Fruit fly (Drosophila melanogaster) whole organism, embryonic: ENCODE results near the gene CG14668.

Experiments used
- Asciz ChIP-seq: fragments of 200-800 bp; sonication (Bioruptor generic); optimal IDR thresholded peaks from 2 replicates; lab custom pipeline; 2017; ENCODE audit warnings: missing biosample characterization, mild to moderate bottlenecking, missing genetic modification characterization, missing genetic modification reagents
- Atf-2 ChIP-seq: fragments of 200-800 bp; sonication (Bioruptor generic); optimal IDR thresholded peaks from 2 replicates; lab custom pipeline; 2016; ENCODE audit warnings: missing biosample characterization, missing genetic modification characterization
- BEAF-32 ChIP-seq: fragments of 200-800 bp; sonication (Bioruptor generic); optimal IDR thresholded peaks from 3 replicates; lab custom pipeline; 2017; ENCODE audit warnings: missing biosample characterization, missing genetic modification characterization, mild to moderate bottlenecking, moderate library complexity, missing genetic modification reagents
- CG10366 ChIP-seq: fragments of 200-800 bp; sonication (Bioruptor generic); IDR thresholded peaks from 2 replicates; pipeline ENCODE4 v1.3.6; 2022; ENCODE audit warnings: missing biosample characterization, missing genetic modification characterization
- CG11723 ChIP-seq: fragments of 200-800 bp; sonication (Bioruptor generic); optimal IDR thresholded peaks from 2 replicates; lab custom pipeline; 2017; ENCODE audit warnings: missing biosample characterization, mild to moderate bottlenecking, missing genetic modification characterization
- CG13287 ChIP-seq: fragments of 200-800 bp; sonication (Bioruptor generic); IDR thresholded peaks from 2 replicates; pipeline ENCODE4 v1.3.6; 2022; ENCODE audit warnings: missing biosample characterization, missing genetic modification characterization; ENCODE audit not compliant: partially characterized antibody
- CG14667 ChIP-seq: fragments of 200-800 bp; sonication (Bioruptor generic); IDR thresholded peaks from 2 replicates; pipeline ENCODE4 v1.3.6; 2022; ENCODE audit warnings: missing biosample characterization, missing genetic modification characterization
- CG15011 ChIP-seq: fragments of 200-800 bp; sonication (Bioruptor generic); optimal IDR thresholded peaks from 3 replicates; lab custom pipeline; 2018; ENCODE audit warnings: missing biosample characterization, mild to moderate bottlenecking, missing genetic modification characterization
- CG17186 ChIP-seq: fragments of 200-800 bp; sonication (Bioruptor generic); optimal IDR thresholded peaks from 3 replicates; lab custom pipeline; 2017; ENCODE audit warnings: missing biosample characterization, missing genetic modification reagents, missing genetic modification characterization
- CG17912 ChIP-seq: fragments of 200-800 bp; sonication (Bioruptor generic); optimal IDR thresholded peaks from 2 replicates; lab custom pipeline; 2018; ENCODE audit warnings: missing biosample characterization, mild to moderate bottlenecking, missing genetic modification characterization
- CG18619 ChIP-seq: fragments of 200-800 bp; sonication (Bioruptor generic); optimal IDR thresholded peaks from 3 replicates; lab custom pipeline; 2017; ENCODE audit warnings: missing biosample characterization, mild to moderate bottlenecking, missing genetic modification characterization
- CG2199 ChIP-seq: fragments of 200-800 bp; sonication (Bioruptor generic); IDR thresholded peaks from 3 replicates; pipeline ENCODE4 v1.3.6; 2022; ENCODE audit warnings: missing biosample characterization, missing genetic modification characterization
- CG2712 ChIP-seq: fragments of 200-800 bp; optimal IDR thresholded peaks from 3 replicates; lab custom pipeline; 2019; ENCODE audit warnings: missing biosample characterization, mild to moderate bottlenecking, missing genetic modification characterization, moderate library complexity
- CG3995 ChIP-seq: fragments of 200-800 bp; sonication (Bioruptor generic); optimal IDR thresholded peaks from 3 replicates; lab custom pipeline; 2016; ENCODE audit warnings: missing biosample characterization, missing genetic modification characterization
- CG6175 ChIP-seq: fragments of 200-800 bp; sonication (Bioruptor generic); IDR thresholded peaks from 3 replicates; pipeline ENCODE4 v1.3.6; 2022; ENCODE audit warnings: missing biosample characterization, missing genetic modification characterization
- CG6683 ChIP-seq: fragments of 200-800 bp; sonication (Bioruptor generic); optimal IDR thresholded peaks from 2 replicates; lab custom pipeline; 2017; ENCODE audit warnings: missing biosample characterization, mild to moderate bottlenecking, missing genetic modification characterization, missing genetic modification reagents
- CG8765 ChIP-seq: fragments of 200-800 bp; sonication (Bioruptor generic); IDR thresholded peaks from 2 replicates; pipeline ENCODE4 v1.3.6; 2022; ENCODE audit warnings: missing biosample characterization, missing genetic modification characterization
- CG9609 ChIP-seq: fragments of 200-800 bp; sonication (Bioruptor generic); optimal IDR thresholded peaks from 3 replicates; lab custom pipeline; 2016; ENCODE audit warnings: missing biosample characterization, missing genetic modification characterization
- CrebB ChIP-seq: fragments of 200-800 bp; sonication (Bioruptor generic); optimal IDR thresholded peaks from 3 replicates; lab custom pipeline; 2018; ENCODE audit warnings: missing biosample characterization, mild to moderate bottlenecking, missing genetic modification characterization
- E2f2 ChIP-seq: fragments of 200-800 bp; sonication (Bioruptor generic); IDR thresholded peaks from 2 replicates; pipeline ENCODE4 v1.3.6; 2022; ENCODE audit warnings: missing biosample characterization, missing genetic modification characterization
- Fer1 ChIP-seq: fragments of 200-800 bp; sonication (Bioruptor generic); optimal IDR thresholded peaks from 2 replicates; lab custom pipeline; 2017; ENCODE audit warnings: missing biosample characterization, mild to moderate bottlenecking, missing genetic modification characterization
- Gsc ChIP-seq: fragments of 200-800 bp; sonication (Bioruptor generic); IDR thresholded peaks from 2 replicates; pipeline ENCODE4 v1.3.6; 2022; ENCODE audit warnings: missing biosample characterization, missing genetic modification characterization
- HLH3B ChIP-seq: fragments of 200-800 bp; sonication (Bioruptor generic); IDR thresholded peaks from 2 replicates; pipeline ENCODE4 v1.3.6; 2022; ENCODE audit warnings: missing biosample characterization, missing genetic modification characterization
- Hr3 ChIP-seq: fragments of 200-800 bp; sonication (Bioruptor generic); optimal IDR thresholded peaks from 3 replicates; lab custom pipeline; 2016; ENCODE audit warnings: missing biosample characterization, missing genetic modification characterization
- Oli ChIP-seq: fragments of 200-800 bp; sonication (Bioruptor generic); optimal IDR thresholded peaks from 2 replicates; lab custom pipeline; 2018; ENCODE audit warnings: missing biosample characterization, mild to moderate bottlenecking, missing genetic modification characterization, moderate library complexity
- PHDP ChIP-seq: fragments of 200-800 bp; sonication (Bioruptor generic); optimal IDR thresholded peaks from 3 replicates; lab custom pipeline; 2018; ENCODE audit warnings: missing biosample characterization, mild to moderate bottlenecking, missing genetic modification characterization, moderate library complexity
- Rx ChIP-seq: fragments of 200-800 bp; sonication (Bioruptor generic); IDR thresholded peaks from 2 replicates; pipeline ENCODE4 v1.3.6; 2022; ENCODE audit warnings: missing biosample characterization, missing genetic modification characterization
- Stat92E ChIP-seq, 3 experiments: fragments of >200 bp in 2 of 3; fragments of 200-800 bp in 1 of 3; sonication (Bioruptor generic) in 1 of 3; optimal IDR thresholded peaks; 2 replicates each; lab custom pipeline; 2017 to 2019; ENCODE audit warnings: missing biosample characterization in 3 of 3, missing genetic modification characterization in 3 of 3, mild to moderate bottlenecking in 1 of 3, moderate library complexity in 1 of 3
- Taf1 ChIP-seq: fragments of 200-800 bp; sonication (Bioruptor generic); IDR thresholded peaks from 2 replicates; pipeline ENCODE4 v1.3.6; 2022; ENCODE audit warnings: missing biosample characterization, missing genetic modification characterization
- ac ChIP-seq: fragments of 200-800 bp; sonication (Bioruptor generic); optimal IDR thresholded peaks from 3 replicates; lab custom pipeline; 2017; ENCODE audit warnings: missing biosample characterization, mild to moderate bottlenecking, missing genetic modification characterization
- bsh ChIP-seq, 2 experiments: fragments of 200-800 bp; sonication (Bioruptor generic); optimal IDR thresholded peaks; 2 replicates each; lab custom pipeline; 2017 to 2018; ENCODE audit warnings: mild to moderate bottlenecking in 2 of 2, missing biosample characterization in 2 of 2, missing genetic modification characterization in 2 of 2, moderate library complexity in 1 of 2
- cas ChIP-seq: fragments of 200-800 bp; sonication (Bioruptor generic); IDR thresholded peaks from 2 replicates; pipeline ENCODE4 v1.3.6; 2022; ENCODE audit warnings: missing biosample characterization, missing genetic modification characterization
- chm ChIP-seq: fragments of 200-800 bp; sonication (Bioruptor generic); IDR thresholded peaks from 2 replicates; pipeline ENCODE4 v1.3.6; 2022; ENCODE audit warnings: missing biosample characterization, missing genetic modification characterization
- fd102C ChIP-seq: fragments of 200-800 bp; sonication (Bioruptor generic); optimal IDR thresholded peaks from 2 replicates; lab custom pipeline; 2018; ENCODE audit warnings: missing biosample characterization, mild to moderate bottlenecking, missing genetic modification characterization, moderate library complexity
- gt ChIP-seq: fragments of 200-800 bp; sonication (Bioruptor generic); IDR thresholded peaks from 2 replicates; pipeline ENCODE4 v1.3.6; 2022; ENCODE audit warnings: missing biosample characterization, missing genetic modification characterization
- h ChIP-seq: fragments of >200 bp; optimal IDR thresholded peaks from 2 replicates; lab custom pipeline; 2017
- hbn ChIP-seq: fragments of 200-800 bp; sonication (Bioruptor generic); IDR thresholded peaks from 2 replicates; pipeline ENCODE4 v1.3.6; 2022; ENCODE audit warnings: missing biosample characterization, missing genetic modification characterization; ENCODE audit not compliant: partially characterized antibody
- lov ChIP-seq, 2 experiments: fragments of 200-800 bp in 1 of 2; fragments of >200 bp in 1 of 2; sonication (Bioruptor generic) in 1 of 2; IDR thresholded peaks in 1 of 2; optimal IDR thresholded peaks in 1 of 2; 2 replicates in 1 of 2; 3 replicates in 1 of 2; pipeline versions ENCODE4 v1.3.6 to Lab custom; 2017 to 2022; ENCODE audit warnings: missing biosample characterization in 1 of 2, missing genetic modification characterization in 1 of 2
- odd ChIP-seq: fragments of 200-800 bp; sonication (Bioruptor generic); optimal IDR thresholded peaks from 2 replicates; lab custom pipeline; 2017; ENCODE audit warnings: missing biosample characterization, mild to moderate bottlenecking, missing genetic modification characterization
- rib ChIP-seq: fragments of 200-800 bp; sonication (Bioruptor generic); IDR thresholded peaks from 2 replicates; pipeline ENCODE4 v1.3.6; 2022; ENCODE audit warnings: missing biosample characterization, missing genetic modification characterization
- schlank ChIP-seq: fragments of 200-800 bp; sonication (Bioruptor generic); optimal IDR thresholded peaks from 2 replicates; lab custom pipeline; 2018; ENCODE audit warnings: missing biosample characterization, mild to moderate bottlenecking, missing genetic modification characterization
- sens ChIP-seq: fragments of 200-800 bp; sonication (Bioruptor generic); peaks from one replicate; lab custom pipeline; 2016; ENCODE audit warnings: missing biosample characterization, missing genetic modification characterization
- sens-2 ChIP-seq: fragments of 200-800 bp; sonication (Bioruptor generic); IDR thresholded peaks from 2 replicates; pipeline ENCODE4 v1.3.6; 2022; ENCODE audit warnings: missing biosample characterization, missing genetic modification characterization
- unpg ChIP-seq: fragments of 200-800 bp; sonication (Bioruptor generic); optimal IDR thresholded peaks from 3 replicates; lab custom pipeline; 2018; ENCODE audit warnings: missing biosample characterization, mild to moderate bottlenecking, missing genetic modification characterization, moderate library complexity
- vvl ChIP-seq: fragments of 200-800 bp; sonication (Bioruptor generic); IDR thresholded peaks from 2 replicates; pipeline ENCODE4 v1.3.6; 2022; ENCODE audit warnings: missing biosample characterization, missing genetic modification characterization
- zf30C ChIP-seq: fragments of 200-800 bp; sonication (Bioruptor generic); optimal IDR thresholded peaks from 3 replicates; lab custom pipeline; 2018; ENCODE audit warnings: missing biosample characterization, mild to moderate bottlenecking, missing genetic modification characterization

The CG14668 gene

DNA sequence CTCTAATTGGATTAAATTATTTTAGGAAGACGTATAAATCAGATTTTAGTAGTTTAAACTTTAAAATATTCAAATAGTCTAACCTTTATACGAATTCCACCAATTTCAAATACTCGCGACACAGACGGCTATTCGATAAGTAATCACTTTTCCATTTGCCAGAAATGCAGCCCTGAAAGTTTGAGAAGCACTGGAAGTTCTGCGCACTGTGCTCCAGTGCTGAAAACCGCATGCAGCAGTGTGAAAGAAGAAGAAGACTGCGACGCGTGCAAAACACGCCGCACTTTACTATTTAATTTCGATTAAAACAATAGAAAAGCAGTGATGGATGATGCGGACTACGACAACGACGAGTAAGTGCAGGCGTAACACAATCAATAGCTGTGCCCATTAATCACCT, 15.9 kb downstream of the CG14668 start, which contains the start of gene Polr2F (continued):
- TF ChIP-seq Asciz (GFP tag; lab: Kevin White, UChicago) (peak; percentile 52), rib (peak; percentile 87), gt (GFP tag; lab: Robert Waterston, UW) (no peak), CG11723 (GFP tag; lab: Kevin White, UChicago) (peak; percentile 70), ac (GFP tag; lab: Kevin White, UChicago) (no peak), Gsc (no peak), Atf-2 (peak; percentile 82), PHDP (peak; percentile 68), CG6683 (GFP tag; lab: Kevin White, UChicago) (peak; percentile 29), h (lab: Kevin White, UChicago) (no peak), CG2199 (GFP tag; lab: Robert Waterston, UW) (0 out of 3 replicates have a peak, but pooled peaks have one; percentile 42), CrebB (peak; percentile 69), CG6175 (peak; percentile 53; the same call in 2 of the 3 replicates), Fer1 (GFP tag; lab: Kevin White, UChicago) (peak; percentile 79)
- TF ChIP-seq, all 482 proteins: peak for 376

DNA sequence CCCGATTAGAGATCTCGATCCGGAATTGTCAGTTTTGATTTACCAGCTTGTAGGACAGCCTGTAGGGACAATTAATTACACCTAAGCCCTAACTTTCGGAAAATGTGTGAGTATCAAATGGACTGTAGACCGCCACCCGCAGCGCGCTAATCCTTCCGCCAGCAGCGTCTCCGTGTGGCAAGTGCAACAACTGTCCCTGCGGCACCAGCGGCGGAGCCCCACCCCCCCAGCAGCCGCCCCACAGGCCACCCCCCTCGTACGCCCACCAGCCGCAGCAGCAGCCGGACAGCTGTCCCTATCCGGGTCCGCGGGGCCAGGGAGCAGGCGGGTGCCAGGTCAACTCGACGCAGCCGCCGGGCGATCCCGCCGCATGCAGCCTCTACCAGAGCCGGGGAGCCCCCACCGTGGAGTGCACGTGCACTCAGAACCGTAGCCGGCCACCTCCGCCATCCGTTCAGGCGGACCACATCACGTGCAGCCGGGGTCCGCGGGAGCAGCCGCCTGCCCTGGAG, 17.9 kb downstream of the CG14668 start, which contains the start of the genes CG31542 and CG34277:
CG31542 (plus strand) TSS at position 51 of the 512 bp plus-strand sequence.
CG34277 (plus strand) TSS at position 51 of the 512 bp plus-strand sequence.
- TF ChIP-seq Taf1 (GFP tag; lab: Robert Waterston, UW), result no peak
- no peak for TF ChIP-seq CG2712 (tag; lab: Kevin White, UChicago)
- TF ChIP-seq CG14667 (GFP tag; lab: Robert Waterston, UW), result peak; percentile 53; the same call in 1 of the 2 replicates
- TF ChIP-seq lov (optimal IDR thresholded peaks at IDR 0.05; lab: Kevin White, UChicago), result no peak
- TF ChIP-seq lov (GFP tag; IDR thresholded peaks at IDR 0.05; lab: Robert Waterston, UW), result 0 out of 3 replicates have a peak, but pooled peaks have one; percentile 28
- TF ChIP-seq hbn, result 0 out of 2 replicates have a peak, but pooled peaks have one; percentile 17
- TF ChIP-seq BEAF-32 (GFP tag; lab: Kevin White, UChicago), result no peak
- TF ChIP-seq CG17912, result no peak
- TF ChIP-seq CG15011, result no peak
- no peak for TF ChIP-seq unpg (GFP tag; lab: Kevin White, UChicago)
- no peak for TF ChIP-seq E2f2 (GFP tag; lab: Robert Waterston, UW)
- no peak for TF ChIP-seq sens (GFP tag; lab: Kevin White, UChicago)
- TF ChIP-seq cas (GFP tag; lab: Robert Waterston, UW), result no peak

DNA sequence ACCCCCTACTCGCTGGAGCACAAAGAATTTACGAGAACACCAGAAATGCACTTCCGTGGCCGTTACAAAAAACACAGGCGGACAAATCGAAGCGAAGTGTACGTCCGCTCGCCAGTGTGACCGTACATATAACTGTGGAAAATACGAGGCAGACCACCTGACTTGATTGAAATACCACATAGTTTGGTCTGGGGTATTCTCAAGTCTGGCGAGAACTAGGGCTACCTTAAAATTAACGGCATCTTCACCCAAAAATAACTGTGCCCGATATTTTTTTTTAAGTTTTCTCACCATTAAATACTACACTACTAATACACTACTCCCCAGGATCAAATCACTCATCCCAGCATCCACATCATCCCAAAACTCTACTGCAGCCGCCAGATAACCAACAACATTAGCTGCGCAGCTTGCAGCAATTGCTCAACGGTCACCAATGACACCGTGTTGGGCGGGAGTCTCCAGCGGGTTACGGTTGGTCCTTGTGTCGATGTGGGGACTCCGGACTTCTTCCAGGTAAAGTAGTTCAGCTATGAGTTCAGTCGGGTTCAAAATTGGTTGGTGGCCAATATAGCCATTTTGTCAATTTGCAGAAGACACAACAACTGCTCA, 19.2 kb downstream of the CG14668 start, which contains the start of gene Cerk:
Cerk (minus strand) TSS at position 137 of the 612 bp plus-strand sequence.
- TF ChIP-seq Atf-2, result peak; percentile 24
- TF ChIP-seq Oli (tag; lab: Kevin White, UChicago), result no peak
- TF ChIP-seq sens-2 (GFP tag; lab: Robert Waterston, UW), result no peak
- TF ChIP-seq CG13287 (GFP tag; lab: Robert Waterston, UW), result peak; percentile 76
- TF ChIP-seq CG18619, result no peak
- TF ChIP-seq odd (GFP tag; lab: Kevin White, UChicago), result no peak
- no peak for TF ChIP-seq fd102C
- no peak for TF ChIP-seq Rx (GFP tag; lab: Robert Waterston, UW)
- peak in 1 of 2 experiments; percentile 10 for TF ChIP-seq bsh (GFP tag; optimal IDR thresholded peaks at IDR 0.05; lab: Kevin White, UChicago)
- peak; percentile 68 for TF ChIP-seq BEAF-32 (GFP tag; lab: Kevin White, UChicago)
- peak; percentile 19 for TF ChIP-seq Hr3 (GFP tag; lab: Kevin White, UChicago)
- TF ChIP-seq CG17186 (GFP tag; lab: Kevin White, UChicago), result peak; percentile 66
- peak; percentile 59 for TF ChIP-seq vvl (GFP tag; lab: Robert Waterston, UW)
- peak in 1 of 3 experiments; percentile 68 for TF ChIP-seq Stat92E (GFP tag; optimal IDR thresholded peaks at IDR 0.05; lab: Kevin White, UChicago)
- TF ChIP-seq CG3995 (GFP tag; lab: Kevin White, UChicago), result peak; percentile 93
- no peak for TF ChIP-seq cas (GFP tag; lab: Robert Waterston, UW)
- TF ChIP-seq CG9609 (GFP tag; lab: Kevin White, UChicago), result peak; percentile 32
- TF ChIP-seq schlank (tag; lab: Kevin White, UChicago), result no peak
- 0 out of 2 replicates have a peak, but pooled peaks have one; percentile 27 for TF ChIP-seq HLH3B (GFP tag; lab: Robert Waterston, UW)
- peak; percentile 80 for TF ChIP-seq chm (GFP tag; lab: Robert Waterston, UW)
- TF ChIP-seq CG8765 (GFP tag; lab: Robert Waterston, UW), result no peak
- TF ChIP-seq zf30C (GFP tag; lab: Kevin White, UChicago), result no peak
- peak; percentile 34; the same call in 1 of the 2 replicates for TF ChIP-seq CG10366 (GFP tag; lab: Robert Waterston, UW)
